Worm (Caenorhabditis elegans) whole organism, midembryonic: ENCODE measurements around the gene cpt-3.

Source experiments
- T22C8.4 ChIP-seq: fragments of 200-800 bp; sonication (Bioruptor generic); IDR thresholded peaks from 2 replicates; pipeline ENCODE4 v1.3.6; 2022; ENCODE audit warnings: missing genetic modification characterization, missing compliant biosample characterization
- cog-1 ChIP-seq: sonication (generic microtip); optimal IDR thresholded peaks from 2 replicates; lab custom pipeline; 2016; ENCODE audit warnings: missing genetic modification characterization, missing compliant biosample characterization
- flt-1 ChIP-seq: fragments of 200-800 bp; sonication (Bioruptor generic); IDR thresholded peaks from 2 replicates; pipeline ENCODE4 v1.3.6; 2022; ENCODE audit warnings: missing genetic modification characterization, missing compliant biosample characterization
- klf-2 ChIP-seq: fragments of 200-800 bp; sonication (Bioruptor generic); conservative IDR thresholded peaks from 2 replicates; pipeline ENCODE4 v1.3.6; 2022; ENCODE audit warnings: missing genetic modification reagents, missing genetic modification characterization, missing compliant biosample characterization
- med-1 ChIP-seq: sonication (generic microtip); optimal IDR thresholded peaks from 2 replicates; lab custom pipeline; 2017; ENCODE audit warnings: missing genetic modification characterization, mild to moderate bottlenecking, missing compliant biosample characterization, antibody characterized with exemption, missing genetic modification reagents; ENCODE audit not compliant: insufficient read depth
- ref-1 ChIP-seq: fragments of 200-800 bp; sonication (Bioruptor generic); conservative IDR thresholded peaks from 2 replicates; pipeline ENCODE4 v1.3.6; 2022; ENCODE audit warnings: missing genetic modification reagents, missing genetic modification characterization, missing compliant biosample characterization
- tab-1 ChIP-seq: fragments of 200-800 bp; sonication (Bioruptor generic); IDR thresholded peaks from 2 replicates; pipeline ENCODE4 v1.3.6; 2022; ENCODE audit warnings: missing genetic modification characterization, missing compliant biosample characterization
- ztf-23 ChIP-seq: fragments of 200-800 bp; sonication (Bioruptor generic); IDR thresholded peaks from 2 replicates; pipeline ENCODE4 v1.3.6; 2022; ENCODE audit warnings: missing genetic modification reagents, missing genetic modification characterization, missing compliant biosample characterization
- ztf-29 ChIP-seq: fragments of 200-800 bp; sonication (Bioruptor generic); IDR thresholded peaks from 2 replicates; pipeline ENCODE4 v1.3.6; 2022; ENCODE audit warnings: missing genetic modification reagents, missing genetic modification characterization, missing compliant biosample characterization

Gene cpt-3

ce11 chrIII:2101310-2101709 is 18.7 kb downstream of the cpt-3 start:
- TF ChIP-seq ztf-23 (GFP tag; lab: Robert Waterston, UW) = no peak

ce11 chrIII:2101895-2102345 is 19.3 kb downstream of the cpt-3 start, which contains the start of gene ppk-2:
ppk-2 (plus strand) TSS chrIII:2102295.
- TF ChIP-seq ztf-23 (GFP tag; lab: Robert Waterston, UW) (no peak), ztf-29 (GFP tag; lab: Robert Waterston, UW) (no peak), med-1 (GFP tag; lab: Kevin White, UChicago) (no peak), ref-1 (GFP tag; lab: Robert Waterston, UW) (no peak), T22C8.4 (GFP tag; lab: Robert Waterston, UW) (no peak), flt-1 (GFP tag; lab: Robert Waterston, UW) (no peak), tab-1 (GFP tag; lab: Robert Waterston, UW) (no peak), cog-1 (tag; lab: Kevin White, UChicago) (no peak), klf-2 (GFP tag; lab: Robert Waterston, UW) (no peak)

ce11 chrIII:2105935-2106334 is 23.3 kb downstream of the cpt-3 start:
- TF ChIP-seq ztf-29 (GFP tag; lab: Robert Waterston, UW) (no peak), flt-1 (GFP tag; lab: Robert Waterston, UW) (no peak), cog-1 (tag; lab: Kevin White, UChicago) (no peak), T22C8.4 (GFP tag; lab: Robert Waterston, UW) (no peak), med-1 (GFP tag; lab: Kevin White, UChicago) (no peak), ztf-23 (GFP tag; lab: Robert Waterston, UW) (no peak), klf-2 (GFP tag; lab: Robert Waterston, UW) (no peak), ref-1 (GFP tag; lab: Robert Waterston, UW) (no peak), tab-1 (GFP tag; lab: Robert Waterston, UW) (no peak)

- TF ChIP-seq klf-2 (GFP tag; lab: Robert Waterston, UW) (no peak), ref-1 (GFP tag; lab: Robert Waterston, UW) (no peak), ztf-23 (GFP tag; lab: Robert Waterston, UW) (no peak), cog-1 (tag; lab: Kevin White, UChicago) (no peak), ztf-29 (GFP tag; lab: Robert Waterston, UW) (no peak), flt-1 (GFP tag; lab: Robert Waterston, UW) (no peak), tab-1 (GFP tag; lab: Robert Waterston, UW) (no peak), T22C8.4 (GFP tag; lab: Robert Waterston, UW) (no peak), med-1 (GFP tag; lab: Kevin White, UChicago) (no peak)
Measured at ce11 chrIII:2110249-2110648, 27.6 kb downstream of the cpt-3 start, which contains the start of gene Y48G9A.7. Y48G9A.7 (plus strand) TSS chrIII:2110549.

- TF ChIP-seq klf-2 (GFP tag; lab: Robert Waterston, UW) (no peak), ztf-23 (GFP tag; lab: Robert Waterston, UW) (no peak), T22C8.4 (GFP tag; lab: Robert Waterston, UW) (no peak), tab-1 (GFP tag; lab: Robert Waterston, UW) (no peak), flt-1 (GFP tag; lab: Robert Waterston, UW) (no peak), ref-1 (GFP tag; lab: Robert Waterston, UW) (no peak), ztf-29 (GFP tag; lab: Robert Waterston, UW) (no peak), cog-1 (tag; lab: Kevin White, UChicago) (no peak), med-1 (GFP tag; lab: Kevin White, UChicago) (no peak)
Measured at ce11 chrIII:2111376-2111775, 28.8 kb downstream of the cpt-3 start.

ce11 chrIII:2112009-2112408 is 29.4 kb downstream of the cpt-3 start:
- TF ChIP-seq ztf-23 (GFP tag; lab: Robert Waterston, UW) (no peak), ref-1 (GFP tag; lab: Robert Waterston, UW) (no peak), T22C8.4 (GFP tag; lab: Robert Waterston, UW) (no peak), klf-2 (GFP tag; lab: Robert Waterston, UW) (no peak)

ce11 chrIII:2112601-2113176 is 30.1 kb downstream of the cpt-3 start:
- TF ChIP-seq T22C8.4 (GFP tag; lab: Robert Waterston, UW) (peak; percentile 94), ztf-29 (GFP tag; lab: Robert Waterston, UW) (no peak)

- TF ChIP-seq T22C8.4 (GFP tag; lab: Robert Waterston, UW) (peak; percentile 61), tab-1 (GFP tag; lab: Robert Waterston, UW) (no peak), klf-2 (GFP tag; lab: Robert Waterston, UW) (no peak), cog-1 (tag; lab: Kevin White, UChicago) (no peak)
Measured at ce11 chrIII:2115322-2115721, 32.7 kb downstream of the cpt-3 start.

ce11 chrIII:2116797-2117196 is 34.2 kb downstream of the cpt-3 start, which contains the start of gene Y48G9A.11:
Y48G9A.11 (minus strand) TSS chrIII:2116897.
- TF ChIP-seq ztf-23 (GFP tag; lab: Robert Waterston, UW) = no peak
- no peak for TF ChIP-seq flt-1 (GFP tag; lab: Robert Waterston, UW)
- TF ChIP-seq ztf-29 (GFP tag; lab: Robert Waterston, UW) = no peak
- no peak for TF ChIP-seq cog-1 (tag; lab: Kevin White, UChicago)
- no peak for TF ChIP-seq klf-2 (GFP tag; lab: Robert Waterston, UW)
- no peak for TF ChIP-seq T22C8.4 (GFP tag; lab: Robert Waterston, UW)
- TF ChIP-seq med-1 (GFP tag; lab: Kevin White, UChicago) = no peak
- no peak for TF ChIP-seq ref-1 (GFP tag; lab: Robert Waterston, UW)
- no peak for TF ChIP-seq tab-1 (GFP tag; lab: Robert Waterston, UW)
